Worm (Caenorhabditis elegans) whole organism, L4/young adult: ENCODE data around the gene fbxb-44.

Experiments
- W03F9.2 ChIP-seq: fragments of 150-350 bp; optimal IDR thresholded peaks from 2 replicates; lab custom pipeline; 2014; ENCODE audit warnings: missing biosample characterization, missing genetic modification characterization
- dao-5 ChIP-seq: sonication (generic microtip); optimal IDR thresholded peaks from 2 replicates; lab custom pipeline; 2016; ENCODE audit warnings: missing genotype, missing genetic modification characterization, moderate library complexity, missing compliant biosample characterization
- him-1 ChIP-seq: sonication (generic microtip); optimal IDR thresholded peaks from 2 replicates; lab custom pipeline; 2016; ENCODE audit warnings: missing genotype, missing genetic modification reagents, missing genetic modification characterization, missing compliant biosample characterization

- no peak for TF ChIP-seq him-1
- no peak for TF ChIP-seq W03F9.2 (tag; lab: Kevin White, UChicago)
- TF ChIP-seq dao-5 (tag; lab: Kevin White, UChicago) = no peak
Measured at ce11 chrII:1503663-1504062, 35.0 kb upstream of the fbxb-44 start.
